Worm (Caenorhabditis elegans) whole organism, young adult: ENCODE data around the gene vps-54.
A peak's percentile ranks its signal among the peaks of the same experiment; 100 is the strongest.

Experiments
- C17E4.6 ChIP-seq: fragments of 200-800 bp; sonication (Bioruptor generic); IDR thresholded peaks from 2 replicates; pipeline ENCODE4 v1.3.6; 2022; ENCODE audit warnings: missing genetic modification reagents, missing genetic modification characterization, missing compliant biosample characterization
- D2030.7 ChIP-seq: fragments of 200-800 bp; sonication (Bioruptor generic); IDR thresholded peaks from 2 replicates; pipeline ENCODE4 v1.3.6; 2022; ENCODE audit warnings: missing genetic modification reagents, missing genetic modification characterization, missing compliant biosample characterization
- F10E7.11 ChIP-seq: sonication (generic microtip); optimal IDR thresholded peaks from 2 replicates; lab custom pipeline; 2017; ENCODE audit warnings: mild to moderate bottlenecking, missing genetic modification characterization, moderate library complexity, missing compliant biosample characterization
- F49E8.2 ChIP-seq: sonication (generic microtip); optimal IDR thresholded peaks from 3 replicates; lab custom pipeline; 2017; ENCODE audit warnings: missing genetic modification characterization, mild to moderate bottlenecking, missing compliant biosample characterization, antibody characterized with exemption, moderate library complexity; ENCODE audit not compliant: insufficient read depth
- Y53G8AR.9 ChIP-seq: fragments of 200-800 bp; sonication (Bioruptor generic); conservative IDR thresholded peaks from 2 replicates; pipeline ENCODE4 v1.3.6; 2022; ENCODE audit warnings: missing genetic modification reagents, missing genetic modification characterization, missing compliant biosample characterization
- Y67H2A.10 ChIP-seq: fragments of 200-800 bp; sonication (Bioruptor generic); conservative IDR thresholded peaks from 2 replicates; pipeline ENCODE4 v1.3.6; 2022; ENCODE audit warnings: missing genetic modification reagents, missing genetic modification characterization, missing compliant biosample characterization
- akir-1 ChIP-seq: fragments of 200-800 bp; sonication (Bioruptor generic); optimal IDR thresholded peaks from 2 replicates; lab custom pipeline; 2018; ENCODE audit warnings: mild to moderate bottlenecking, missing genetic modification characterization, moderate library complexity, missing compliant biosample characterization
- aptf-3 ChIP-seq: fragments of 200-800 bp; sonication (Bioruptor generic); IDR thresholded peaks from 2 replicates; pipeline ENCODE4 v1.3.6; 2022; ENCODE audit warnings: missing genetic modification characterization, missing compliant biosample characterization
- athp-1 ChIP-seq: sonication (generic microtip); optimal IDR thresholded peaks from 2 replicates; lab custom pipeline; 2017; ENCODE audit warnings: mild to moderate bottlenecking, missing genetic modification characterization, missing compliant biosample characterization
- attf-3 ChIP-seq: fragments of 200-800 bp; sonication (Bioruptor generic); conservative IDR thresholded peaks from 2 replicates; pipeline ENCODE4 v1.3.6; 2022; ENCODE audit warnings: missing genetic modification reagents, missing genetic modification characterization, missing compliant biosample characterization
- bed-1 ChIP-seq: fragments of 200-800 bp; sonication (Bioruptor generic); IDR thresholded peaks from 2 replicates; pipeline ENCODE4 v1.3.6; 2022; ENCODE audit warnings: missing genetic modification reagents, missing genetic modification characterization, missing compliant biosample characterization
- cebp-1 ChIP-seq, 2 experiments: fragments of 200-800 bp in 1 of 2; sonication (Bioruptor generic) in 1 of 2; sonication (generic microtip) in 1 of 2; IDR thresholded peaks in 1 of 2; optimal IDR thresholded peaks in 1 of 2; 2 replicates each; pipeline versions ENCODE4 v1.3.6 to Lab custom; 2017 to 2022; ENCODE audit warnings: missing compliant biosample characterization in 2 of 2, missing genetic modification characterization in 2 of 2, mild to moderate bottlenecking in 1 of 2, missing genetic modification reagents in 1 of 2, moderate library complexity in 1 of 2
- ceh-79 ChIP-seq: sonication (generic microtip); optimal IDR thresholded peaks from 2 replicates; lab custom pipeline; 2017; ENCODE audit warnings: mild to moderate bottlenecking, missing genetic modification characterization, missing compliant biosample characterization
- efl-1 ChIP-seq: fragments of 150-350 bp; optimal IDR thresholded peaks from 2 replicates; lab custom pipeline; 2014; ENCODE audit warnings: missing biosample characterization, missing genetic modification reagents, missing genetic modification characterization
- egl-44 ChIP-seq: fragments of 200-800 bp; sonication (Bioruptor generic); IDR thresholded peaks from 2 replicates; pipeline ENCODE4 v1.3.6; 2022; ENCODE audit warnings: missing genetic modification reagents, missing genetic modification characterization, missing compliant biosample characterization
- ekl-4 ChIP-seq: fragments of 200-800 bp; sonication (Bioruptor generic); IDR thresholded peaks from 2 replicates; pipeline ENCODE4 v1.3.6; 2022; ENCODE audit warnings: missing genetic modification reagents, missing genetic modification characterization, missing compliant biosample characterization
- hlh-12 ChIP-seq: sonication (generic microtip); optimal IDR thresholded peaks from 2 replicates; lab custom pipeline; 2016; ENCODE audit warnings: missing genetic modification characterization, missing compliant biosample characterization
- hlh-26 ChIP-seq: fragments of 200-800 bp; sonication (Bioruptor generic); conservative IDR thresholded peaks from 2 replicates; pipeline ENCODE4 v1.3.6; 2022; ENCODE audit warnings: missing genetic modification reagents, missing genetic modification characterization, missing compliant biosample characterization
- hmg-1.2 ChIP-seq: fragments of 200-800 bp; sonication (Bioruptor generic); IDR thresholded peaks from 2 replicates; pipeline ENCODE4 v1.3.6; 2022; ENCODE audit warnings: missing genetic modification reagents, missing genetic modification characterization, missing compliant biosample characterization
- hmg-20 ChIP-seq: fragments of 200-800 bp; sonication (Bioruptor generic); IDR thresholded peaks from 2 replicates; pipeline ENCODE4 v1.3.6; 2022; ENCODE audit warnings: missing genetic modification reagents, missing genetic modification characterization, missing compliant biosample characterization
- let-607 ChIP-seq, 2 experiments: fragments of 200-800 bp in 1 of 2; sonication (Bioruptor generic) in 1 of 2; sonication (generic microtip) in 1 of 2; optimal IDR thresholded peaks; 2 replicates each; lab custom pipeline; 2016 to 2018; ENCODE audit warnings: mild to moderate bottlenecking in 2 of 2, missing compliant biosample characterization in 2 of 2, missing genetic modification characterization in 2 of 2, moderate library complexity in 2 of 2, missing genotype in 1 of 2
- lsl-1 ChIP-seq: fragments of 200-800 bp; sonication (Bioruptor generic); optimal IDR thresholded peaks from 2 replicates; lab custom pipeline; 2018; ENCODE audit warnings: mild to moderate bottlenecking, missing genetic modification characterization, moderate library complexity, missing compliant biosample characterization
- lsy-27 ChIP-seq: sonication (generic microtip); optimal IDR thresholded peaks from 2 replicates; lab custom pipeline; 2017; ENCODE audit warnings: missing genetic modification characterization, mild to moderate bottlenecking, missing compliant biosample characterization, antibody characterized with exemption, missing genotype, borderline replicate concordance; ENCODE audit not compliant: insufficient read depth
- madf-6 ChIP-seq: fragments of 200-800 bp; sonication (Bioruptor generic); IDR thresholded peaks from 2 replicates; pipeline ENCODE4 v1.3.6; 2022; ENCODE audit warnings: missing genetic modification reagents, missing genetic modification characterization, missing compliant biosample characterization
- mcd-1 ChIP-seq: fragments of 200-800 bp; sonication (Bioruptor generic); IDR thresholded peaks from 2 replicates; pipeline ENCODE4 v1.3.6; 2022; ENCODE audit warnings: missing genetic modification reagents, missing genetic modification characterization, missing compliant biosample characterization
- nhr-80 ChIP-seq: sonication (generic microtip); optimal IDR thresholded peaks from 2 replicates; lab custom pipeline; 2016; ENCODE audit warnings: missing genetic modification characterization, missing compliant biosample characterization
- pha-4 ChIP-seq: fragments of 150-350 bp; sonication (generic microtip); optimal IDR thresholded peaks from 2 replicates; lab custom pipeline; 2014; ENCODE audit warnings: missing biosample characterization, missing genetic modification reagents, missing genetic modification characterization
- snpc-4 ChIP-seq, 5 experiments: fragments of 150-350 bp in 1 of 5; sonication (generic microtip) in 4 of 5; optimal IDR thresholded peaks; 2 replicates each; lab custom pipeline; 2014 to 2018; ENCODE audit warnings: missing genetic modification characterization in 5 of 5, missing biosample characterization in 3 of 5, antibody characterized with exemption in 2 of 5, mild to moderate bottlenecking in 2 of 5, missing compliant biosample characterization in 2 of 5, missing genotype in 2 of 5, moderate library complexity in 2 of 5, missing genetic modification reagents in 1 of 5
- tbp1 ChIP-seq: fragments of 200-800 bp; sonication (Bioruptor generic); optimal IDR thresholded peaks from 2 replicates; lab custom pipeline; 2018; ENCODE audit warnings: mild to moderate bottlenecking, missing genetic modification characterization, missing compliant biosample characterization
- xnd-1 ChIP-seq: sonication (generic microtip); optimal IDR thresholded peaks from 2 replicates; lab custom pipeline; 2016; ENCODE audit warnings: missing genotype, missing genetic modification reagents, missing genetic modification characterization, missing compliant biosample characterization
- zim-3 ChIP-seq: sonication (generic microtip); optimal IDR thresholded peaks from 2 replicates; lab custom pipeline; 2017; ENCODE audit warnings: mild to moderate bottlenecking, missing genetic modification characterization, moderate library complexity, missing compliant biosample characterization
- ztf-25 ChIP-seq: fragments of 200-800 bp; sonication (Bioruptor generic); IDR thresholded peaks from 2 replicates; pipeline ENCODE4 v1.3.6; 2022; ENCODE audit warnings: missing genetic modification reagents, missing genetic modification characterization, missing compliant biosample characterization
- ztf-26 ChIP-seq: sonication (generic microtip); optimal IDR thresholded peaks from 2 replicates; lab custom pipeline; 2017; ENCODE audit warnings: missing genetic modification characterization, missing compliant biosample characterization

Gene vps-54

ce11 chrV:10576319-10576718, at the start of gene vps-54:
vps-54 (minus strand) TSS chrV:10576419.
- 0 out of 2 replicates have a peak, but pooled peaks have one; percentile 9 for TF ChIP-seq mcd-1 (GFP tag; lab: Robert Waterston, UW)
- TF ChIP-seq cebp-1 (GFP tag; IDR thresholded peaks at IDR 0.05; lab: Robert Waterston, UW): no peak
- TF ChIP-seq cebp-1 (tag; optimal IDR thresholded peaks at IDR 0.05; lab: Kevin White, UChicago): no peak

ce11 chrV:10615496-10615895, 39.3 kb upstream of the vps-54 start, which contains the start of gene H09F14.1:
H09F14.1 (minus strand) TSS chrV:10615596.
- TF ChIP-seq athp-1 (no peak), zim-3 (no peak), aptf-3 (GFP tag; lab: Robert Waterston, UW) (no peak), Y67H2A.10 (GFP tag; lab: Robert Waterston, UW) (no peak), bed-1 (GFP tag; lab: Robert Waterston, UW) (no peak), cebp-1 (GFP tag; IDR thresholded peaks at IDR 0.05; lab: Robert Waterston, UW) (no peak), cebp-1 (tag; optimal IDR thresholded peaks at IDR 0.05; lab: Kevin White, UChicago) (no peak), egl-44 (GFP tag; lab: Robert Waterston, UW) (no peak), ztf-26 (tag; lab: Kevin White, UChicago) (no peak)

ce11 chrV:10602051-10602937, 26.1 kb upstream of the vps-54 start, which contains the start of gene H27A22.1:
H27A22.1 (plus strand) TSS chrV:10602555.
- TF ChIP-seq F10E7.11 (tag; lab: Kevin White, UChicago) (no peak), hmg-1.2 (GFP tag; lab: Robert Waterston, UW) (peak; percentile 56; the same call in 1 of the 2 replicates)

ce11 chrV:10598670-10599154, 22.5 kb upstream of the vps-54 start, which contains the start of gene scpl-4:
scpl-4 (plus strand) TSS chrV:10599104.
- TF ChIP-seq F49E8.2 (tag; lab: Kevin White, UChicago) (no peak), aptf-3 (GFP tag; lab: Robert Waterston, UW) (no peak), let-607 (tag; optimal IDR thresholded peaks at IDR 0.05; lab: Kevin White, UChicago) (no peak), pha-4 (no peak), hlh-26 (GFP tag; lab: Robert Waterston, UW) (no peak), attf-3 (peak; percentile 75), snpc-4 (GFP tag; optimal IDR thresholded peaks at IDR 0.05; lab: Kevin White, UChicago) (no peak), snpc-4 (tag; optimal IDR thresholded peaks at IDR 0.05; lab: Kevin White, UChicago) (no peak)

- TF ChIP-seq xnd-1 (peak; percentile 10), bed-1 (GFP tag; lab: Robert Waterston, UW) (no peak), madf-6 (GFP tag; lab: Robert Waterston, UW) (peak; percentile 60; the same call in 1 of the 2 replicates), efl-1 (peak; percentile 55), lsl-1 (GFP tag; lab: Kevin White, UChicago) (peak; percentile 45), D2030.7 (no peak)
- TF ChIP-seq, all 124 proteins: peak for 4
Measured at ce11 chrV:10597234-10597633, 21.0 kb upstream of the vps-54 start, which contains the start of gene T21C9.13. T21C9.13 (plus strand) TSS chrV:10597266.

ce11 chrV:10594810-10595209, 18.6 kb upstream of the vps-54 start, which contains the start of gene T21C9.11:
T21C9.11 (minus strand) TSS chrV:10594910.
- no peak for TF ChIP-seq ceh-79
- TF ChIP-seq akir-1 (GFP tag; lab: Kevin White, UChicago): no peak
- TF ChIP-seq F49E8.2 (tag; lab: Kevin White, UChicago): no peak
- no peak for TF ChIP-seq lsy-27 (tag; lab: Kevin White, UChicago)
- TF ChIP-seq ztf-25 (GFP tag; lab: Robert Waterston, UW): no peak
- TF ChIP-seq madf-6 (GFP tag; lab: Robert Waterston, UW): no peak
- no peak for TF ChIP-seq C17E4.6
- TF ChIP-seq hmg-20: no peak
- TF ChIP-seq tbp1 (GFP tag; lab: Kevin White, UChicago): no peak
- TF ChIP-seq nhr-80 (tag; lab: Kevin White, UChicago): no peak
- TF ChIP-seq Y53G8AR.9 (GFP tag; lab: Robert Waterston, UW): no peak
- no peak for TF ChIP-seq hlh-12
- no peak for TF ChIP-seq ekl-4
